Worm (Caenorhabditis elegans) whole organism, mixed stage, embryonic: ENCODE data around the gene str-79.

Experiments used
- M03D4.4 ChIP-seq: sonication (generic microtip); optimal IDR thresholded peaks from 2 replicates; lab custom pipeline; 2017; ENCODE audit warnings: mild to moderate bottlenecking, missing genetic modification characterization, missing compliant biosample characterization
- bed-3 ChIP-seq: fragments of 200-800 bp; sonication (Bioruptor generic); optimal IDR thresholded peaks from 3 replicates; lab custom pipeline; 2018; ENCODE audit warnings: mild to moderate bottlenecking, missing genetic modification characterization, moderate library complexity, missing compliant biosample characterization
- ceh-39 ChIP-seq: fragments of 150-350 bp; optimal IDR thresholded peaks from 2 replicates; lab custom pipeline; 2014; ENCODE audit warnings: missing biosample characterization, missing genetic modification characterization
- ceh-43 ChIP-seq: fragments of 200-800 bp; sonication (Bioruptor generic); optimal IDR thresholded peaks from 2 replicates; lab custom pipeline; 2018; ENCODE audit warnings: mild to moderate bottlenecking, missing genetic modification characterization, moderate library complexity, missing compliant biosample characterization
- ceh-83 ChIP-seq: fragments of 200-800 bp; sonication (Bioruptor generic); optimal IDR thresholded peaks from 2 replicates; lab custom pipeline; 2018; ENCODE audit warnings: mild to moderate bottlenecking, missing genetic modification characterization, missing compliant biosample characterization
- ces-1 ChIP-seq: fragments of 150-350 bp; optimal IDR thresholded peaks from 2 replicates; lab custom pipeline; 2014; ENCODE audit warnings: missing biosample characterization, missing genetic modification reagents, missing genetic modification characterization
- cnd-1 ChIP-seq: fragments of 200-800 bp; sonication (Bioruptor generic); optimal IDR thresholded peaks from 2 replicates; lab custom pipeline; 2018; ENCODE audit warnings: mild to moderate bottlenecking, missing genetic modification characterization, missing compliant biosample characterization
- drap-1 ChIP-seq: fragments of 200-800 bp; sonication (Bioruptor generic); optimal IDR thresholded peaks from 3 replicates; lab custom pipeline; 2018; ENCODE audit warnings: mild to moderate bottlenecking, missing genetic modification characterization, missing compliant biosample characterization
- elt-1 ChIP-seq: sonication (generic microtip); optimal IDR thresholded peaks from 2 replicates; lab custom pipeline; 2017; ENCODE audit warnings: missing genetic modification characterization, mild to moderate bottlenecking, missing compliant biosample characterization, antibody characterized with exemption, moderate library complexity, borderline replicate concordance; ENCODE audit not compliant: insufficient read depth
- elt-3 ChIP-seq: fragments of 150-350 bp; optimal IDR thresholded peaks from 2 replicates; lab custom pipeline; 2014; ENCODE audit warnings: missing biosample characterization, missing genetic modification characterization
- flh-1 ChIP-seq: fragments of 200-800 bp; sonication (Bioruptor generic); optimal IDR thresholded peaks from 2 replicates; lab custom pipeline; 2018; ENCODE audit warnings: mild to moderate bottlenecking, missing genetic modification characterization, moderate library complexity, missing compliant biosample characterization
- ham-2 ChIP-seq: fragments of 200-800 bp; sonication (Bioruptor generic); optimal IDR thresholded peaks from 2 replicates; lab custom pipeline; 2018; ENCODE audit warnings: mild to moderate bottlenecking, missing genetic modification characterization, missing compliant biosample characterization
- hlh-1 ChIP-seq: fragments of 150-350 bp; optimal IDR thresholded peaks from 2 replicates; lab custom pipeline; 2014; ENCODE audit warnings: missing biosample characterization, missing genetic modification reagents, missing genetic modification characterization
- lin-32 ChIP-seq: fragments of 200-800 bp; sonication (Bioruptor generic); optimal IDR thresholded peaks from 2 replicates; lab custom pipeline; 2018; ENCODE audit warnings: mild to moderate bottlenecking, missing genetic modification characterization, missing compliant biosample characterization
- lsy-2 ChIP-seq: fragments of 150-350 bp; optimal IDR thresholded peaks from 2 replicates; lab custom pipeline; 2014; ENCODE audit warnings: missing biosample characterization, missing genetic modification characterization
- mab-5 ChIP-seq: fragments of 150-350 bp; optimal IDR thresholded peaks from 2 replicates; lab custom pipeline; 2014; ENCODE audit warnings: missing biosample characterization, missing genetic modification characterization
- mep-1 ChIP-seq: fragments of 150-350 bp; optimal IDR thresholded peaks from 2 replicates; lab custom pipeline; 2017; ENCODE audit warnings: missing biosample characterization, missing genetic modification reagents, missing genetic modification characterization, inconsistent platforms
- mls-2 ChIP-seq: sonication (generic microtip); optimal IDR thresholded peaks from 2 replicates; lab custom pipeline; 2016; ENCODE audit warnings: mild to moderate bottlenecking, missing genetic modification characterization, moderate library complexity, missing compliant biosample characterization
- nhr-12 ChIP-seq: fragments of 150-350 bp; optimal IDR thresholded peaks from 2 replicates; lab custom pipeline; 2014; ENCODE audit warnings: missing biosample characterization, missing genetic modification characterization
- nhr-2 ChIP-seq: fragments of 150-350 bp; optimal IDR thresholded peaks from 2 replicates; lab custom pipeline; 2014; ENCODE audit warnings: missing biosample characterization, missing genetic modification characterization
- nhr-237 ChIP-seq: fragments of 150-350 bp; optimal IDR thresholded peaks from 2 replicates; lab custom pipeline; 2014; ENCODE audit warnings: missing biosample characterization, missing genetic modification characterization
- nhr-28 ChIP-seq: fragments of 150-350 bp; optimal IDR thresholded peaks from 2 replicates; lab custom pipeline; 2014; ENCODE audit warnings: missing biosample characterization, missing genetic modification characterization
- nhr-76 ChIP-seq: sonication (generic microtip); optimal IDR thresholded peaks from 2 replicates; lab custom pipeline; 2017; ENCODE audit warnings: missing biosample characterization, missing genetic modification characterization
- sem-2 ChIP-seq: fragments of 200-800 bp; sonication (Bioruptor generic); optimal IDR thresholded peaks from 2 replicates; lab custom pipeline; 2018; ENCODE audit warnings: mild to moderate bottlenecking, missing genetic modification characterization, missing compliant biosample characterization
- snpc-4 ChIP-seq: fragments of 150-350 bp; optimal IDR thresholded peaks from 2 replicates; lab custom pipeline; 2014; ENCODE audit warnings: missing biosample characterization, missing genetic modification characterization
- sptf-1 ChIP-seq: sonication (generic microtip); optimal IDR thresholded peaks from 2 replicates; lab custom pipeline; 2017; ENCODE audit warnings: mild to moderate bottlenecking, missing genetic modification characterization, moderate library complexity, missing compliant biosample characterization
- tbx-8 ChIP-seq: fragments of 200-800 bp; sonication (Bioruptor generic); optimal IDR thresholded peaks from 2 replicates; lab custom pipeline; 2018; ENCODE audit warnings: mild to moderate bottlenecking, missing genetic modification characterization, moderate library complexity, missing compliant biosample characterization
- unc-120 ChIP-seq: sonication (generic microtip); optimal IDR thresholded peaks from 2 replicates; lab custom pipeline; 2017; ENCODE audit warnings: missing genetic modification characterization, missing compliant biosample characterization; ENCODE audit not compliant: poor library complexity, severe bottlenecking
- unc-39 ChIP-seq: fragments of 150-350 bp; optimal IDR thresholded peaks from 2 replicates; lab custom pipeline; 2014; ENCODE audit warnings: missing biosample characterization, missing genetic modification characterization
- zip-8 ChIP-seq: fragments of 150-350 bp; optimal IDR thresholded peaks from 2 replicates; lab custom pipeline; 2014; ENCODE audit warnings: missing biosample characterization, missing genetic modification characterization
- ztf-11 ChIP-seq: fragments of 150-350 bp; optimal IDR thresholded peaks from 2 replicates; lab custom pipeline; 2014; ENCODE audit warnings: missing biosample characterization, missing genetic modification characterization

The str-79 gene

DNA sequence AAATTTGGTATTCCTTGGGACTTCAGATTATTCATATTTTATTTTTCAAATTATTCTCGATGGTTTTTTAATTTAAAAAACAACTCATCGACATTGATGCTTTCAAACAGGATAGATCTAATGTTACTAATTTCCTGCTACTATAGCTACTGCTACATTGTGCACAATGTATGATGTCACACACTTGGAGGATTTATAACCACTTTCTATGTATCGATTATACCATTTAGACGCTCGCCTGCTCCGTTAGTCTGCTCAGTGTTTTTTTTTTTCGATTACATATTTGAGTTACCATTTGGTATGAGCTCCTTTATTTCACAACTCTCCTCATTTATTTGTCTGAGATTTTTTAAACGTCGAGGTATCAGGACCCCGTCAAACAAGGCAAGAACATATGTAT is 20.8 kb downstream of the str-79 start, which contains the start of gene Y40A1A.2:
Y40A1A.2 (plus strand) TSS at position 301 of the 400 bp plus-strand sequence.
- TF ChIP-seq nhr-237 = no peak
- TF ChIP-seq zip-8 = no peak
- no peak for TF ChIP-seq cnd-1 (tag; lab: Kevin White, UChicago)
- no peak for TF ChIP-seq snpc-4 (tag; lab: Kevin White, UChicago)
- TF ChIP-seq flh-1 (GFP tag; lab: Kevin White, UChicago) = no peak
- TF ChIP-seq sem-2 (GFP tag; lab: Kevin White, UChicago) = no peak
- no peak for TF ChIP-seq ces-1
- no peak for TF ChIP-seq nhr-2 (tag; lab: Kevin White, UChicago)
- no peak for TF ChIP-seq unc-120 (tag; lab: Kevin White, UChicago)
- no peak for TF ChIP-seq bed-3 (GFP tag; lab: Kevin White, UChicago)
- TF ChIP-seq lsy-2 (tag; lab: Kevin White, UChicago) = no peak
- TF ChIP-seq lin-32 (GFP tag; lab: Kevin White, UChicago) = no peak
- no peak for TF ChIP-seq drap-1 (GFP tag; lab: Kevin White, UChicago)
- TF ChIP-seq ztf-11 (tag; lab: Kevin White, UChicago) = no peak
- TF ChIP-seq sptf-1 (tag; lab: Kevin White, UChicago) = no peak
- TF ChIP-seq hlh-1 (tag; lab: Kevin White, UChicago) = no peak
- TF ChIP-seq ham-2 (GFP tag; lab: Kevin White, UChicago) = no peak
- TF ChIP-seq ceh-43 (GFP tag; lab: Kevin White, UChicago) = no peak

DNA sequence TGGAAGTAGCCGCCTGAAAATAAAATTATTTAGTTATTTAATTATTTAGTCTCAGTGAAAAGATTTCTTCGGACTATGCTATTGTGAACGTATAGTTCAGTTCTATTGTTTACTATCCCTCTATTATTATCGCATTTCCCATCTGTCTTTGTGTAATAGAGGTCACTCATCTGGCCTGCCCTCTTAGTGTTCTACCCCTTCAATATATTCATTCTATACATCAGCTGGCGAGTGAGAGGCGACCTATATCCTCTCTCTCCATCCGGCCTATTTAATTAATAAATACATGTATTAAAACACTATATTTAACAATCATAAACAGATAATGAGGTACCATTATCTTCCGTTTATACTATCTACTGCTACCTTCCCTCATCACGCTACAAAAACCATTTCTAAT is 26.3 kb downstream of the str-79 start:
- TF ChIP-seq ces-1 = peak; percentile 38
- peak; percentile 43 for TF ChIP-seq cnd-1 (tag; lab: Kevin White, UChicago)
- TF ChIP-seq ceh-43 (GFP tag; lab: Kevin White, UChicago) = peak; percentile 56
- TF ChIP-seq sptf-1 (tag; lab: Kevin White, UChicago) = peak; percentile 18
- peak; percentile 49 for TF ChIP-seq nhr-2 (tag; lab: Kevin White, UChicago)
- TF ChIP-seq, all 35 proteins: peak for 5; not testable (repeated sequence) for 30

DNA sequence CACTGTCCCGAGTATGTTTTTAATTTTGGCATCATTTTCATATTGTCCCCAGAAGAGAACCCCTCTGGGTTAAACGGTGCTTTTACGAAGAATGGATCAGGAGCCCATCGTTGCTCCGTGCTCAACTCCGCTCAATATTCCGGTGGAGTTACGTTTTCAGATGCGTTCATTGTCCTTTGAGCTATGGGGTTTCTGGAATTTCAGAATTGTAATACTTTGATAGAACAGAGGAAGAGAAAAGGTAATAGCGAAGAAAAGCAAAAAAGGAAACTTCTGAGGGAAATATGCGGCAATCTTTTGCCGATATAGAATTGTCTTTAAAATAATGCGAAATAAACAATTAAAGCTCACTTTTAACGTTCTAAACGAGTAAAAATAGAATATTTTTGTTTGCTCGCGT is 28.3 kb downstream of the str-79 start, which contains the start of gene Y40A1A.3:
Y40A1A.3 (minus strand) TSS at position 101 of the 400 bp plus-strand sequence.
- TF ChIP-seq ham-2 (GFP tag; lab: Kevin White, UChicago) = no peak
- TF ChIP-seq nhr-2 (tag; lab: Kevin White, UChicago) = no peak
- TF ChIP-seq ceh-83 = no peak
- TF ChIP-seq elt-1 = no peak
- TF ChIP-seq mep-1 = no peak
- no peak for TF ChIP-seq flh-1 (GFP tag; lab: Kevin White, UChicago)
- TF ChIP-seq cnd-1 (tag; lab: Kevin White, UChicago) = no peak
- TF ChIP-seq mls-2 (tag; lab: Kevin White, UChicago) = no peak
- TF ChIP-seq M03D4.4 (tag; lab: Kevin White, UChicago) = no peak
- no peak for TF ChIP-seq nhr-76 (tag; lab: Kevin White, UChicago)
- TF ChIP-seq zip-8 = no peak
- TF ChIP-seq, all 35 proteins: peak for 0

DNA sequence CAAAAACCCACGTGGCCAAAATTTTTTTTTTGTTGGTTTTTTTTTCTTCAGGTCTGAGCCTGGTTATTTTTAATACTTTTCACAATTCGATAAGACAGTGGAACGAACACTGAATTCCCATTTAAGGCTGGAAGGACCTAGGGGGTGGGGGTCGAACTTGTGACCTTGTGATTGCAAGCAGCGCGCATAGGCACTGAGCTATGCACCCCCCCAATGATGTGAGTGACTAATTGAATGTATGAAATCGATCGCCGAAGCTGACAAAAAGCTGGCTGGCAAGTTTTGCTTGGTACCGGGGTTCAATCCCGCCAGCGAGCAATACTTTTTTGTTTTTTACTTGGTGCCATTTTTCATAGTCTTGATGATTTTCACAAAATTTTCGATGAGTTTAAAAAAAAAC is 29.1 kb downstream of the str-79 start:
- TF ChIP-seq unc-120 (tag; lab: Kevin White, UChicago) (peak; percentile 17), nhr-2 (tag; lab: Kevin White, UChicago) (no peak), M03D4.4 (tag; lab: Kevin White, UChicago) (peak; percentile 22), unc-39 (no peak)

DNA sequence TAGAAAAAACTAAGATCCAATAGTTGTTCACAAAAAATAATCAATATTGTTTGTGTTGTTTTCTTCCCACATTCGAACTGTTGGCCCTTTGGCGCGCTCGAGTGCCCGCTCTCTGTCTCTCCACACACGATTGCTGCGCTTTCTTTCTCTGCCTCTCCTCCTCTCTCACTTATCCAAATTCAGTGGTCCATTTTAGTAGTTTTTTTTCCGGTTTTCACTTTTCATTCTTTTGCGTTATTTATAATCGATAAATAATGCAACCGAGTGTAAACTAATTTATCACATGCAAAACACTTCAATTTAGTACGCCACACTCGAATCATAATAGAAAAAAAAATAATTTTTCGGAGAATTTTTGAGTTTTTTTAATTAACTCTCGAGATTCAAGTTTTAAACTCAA is 30.8 kb downstream of the str-79 start:
- TF ChIP-seq mab-5 (tag; lab: Kevin White, UChicago) (no peak), ceh-39 (no peak), ztf-11 (tag; lab: Kevin White, UChicago) (no peak), hlh-1 (tag; lab: Kevin White, UChicago) (no peak), zip-8 (no peak)

DNA sequence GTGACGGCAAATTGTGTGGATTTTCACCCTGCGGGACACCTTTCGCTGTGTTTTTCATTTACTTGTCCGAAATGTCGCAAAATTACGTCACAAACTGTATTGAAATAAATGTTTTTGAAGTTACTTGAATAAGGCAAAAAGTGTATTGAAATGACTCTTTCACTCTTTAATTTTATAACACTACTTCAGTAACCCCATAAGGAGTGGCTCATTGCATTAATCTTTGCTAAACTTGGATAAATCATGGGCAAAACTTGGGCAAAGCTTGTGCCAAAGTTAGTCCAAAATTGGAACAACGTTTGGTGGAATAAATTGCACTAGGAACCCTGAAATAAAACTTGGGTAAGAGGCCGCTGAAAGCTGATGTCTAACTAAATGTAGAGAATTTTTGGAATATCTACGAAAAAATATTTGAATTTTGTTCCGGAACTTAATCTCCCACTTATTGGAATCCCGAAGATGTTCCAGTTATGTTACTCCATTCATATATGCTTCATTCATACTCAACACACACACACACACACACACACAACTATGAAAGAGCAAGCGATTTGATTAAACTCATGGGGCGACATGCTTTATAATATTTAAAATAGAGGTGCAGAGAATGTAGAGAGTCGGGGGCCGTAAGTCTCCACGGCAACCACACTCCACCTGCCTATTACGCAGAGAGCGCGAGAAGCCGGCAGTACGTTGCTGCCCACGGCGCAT is 43.0 kb downstream of the str-79 start, which contains the start of gene Y102A11A.9:
Y102A11A.9 (plus strand) TSS at position 661 of the 711 bp plus-strand sequence.
- TF ChIP-seq nhr-28 = no peak
- no peak for TF ChIP-seq ham-2 (GFP tag; lab: Kevin White, UChicago)
- TF ChIP-seq nhr-12 (tag; lab: Kevin White, UChicago) = no peak
- TF ChIP-seq ceh-83 = no peak
- TF ChIP-seq elt-3 (tag; lab: Kevin White, UChicago) = no peak
- no peak for TF ChIP-seq lsy-2 (tag; lab: Kevin White, UChicago)
- no peak for TF ChIP-seq ces-1
- no peak for TF ChIP-seq drap-1 (GFP tag; lab: Kevin White, UChicago)
- no peak for TF ChIP-seq M03D4.4 (tag; lab: Kevin White, UChicago)
- TF ChIP-seq tbx-8 = no peak
- no peak for TF ChIP-seq sptf-1 (tag; lab: Kevin White, UChicago)
- no peak for TF ChIP-seq snpc-4 (tag; lab: Kevin White, UChicago)
- no peak for TF ChIP-seq elt-1
